Worm (Caenorhabditis elegans) whole organism, L2 larva: Measurements from ENCODE around the gene F35H8.1.

Source experiments
- R02D3.7 ChIP-seq: fragments of 150-350 bp; optimal IDR thresholded peaks from 2 replicates; lab custom pipeline; 2014; ENCODE audit warnings: missing biosample characterization, missing genetic modification characterization
- elt-1 ChIP-seq: fragments of 150-350 bp; optimal IDR thresholded peaks from 2 replicates; lab custom pipeline; 2014; ENCODE audit warnings: missing biosample characterization, missing genetic modification characterization
- lin-13 ChIP-seq: fragments of 150-350 bp; optimal IDR thresholded peaks from 2 replicates; lab custom pipeline; 2014; ENCODE audit warnings: missing biosample characterization, missing genetic modification reagents, missing genetic modification characterization
- lin-39 ChIP-seq: fragments of 150-350 bp; optimal IDR thresholded peaks from 2 replicates; lab custom pipeline; 2014; ENCODE audit warnings: missing biosample characterization, missing genetic modification reagents, missing genetic modification characterization
- unc-39 ChIP-seq: fragments of 150-350 bp; optimal IDR thresholded peaks from 2 replicates; lab custom pipeline; 2014; ENCODE audit warnings: missing biosample characterization, missing genetic modification characterization
- zag-1 ChIP-seq: fragments of 150-350 bp; optimal IDR thresholded peaks from 2 replicates; lab custom pipeline; 2014; ENCODE audit warnings: missing biosample characterization, missing genetic modification characterization

ce11 chrII:9544386-9544785 lies 8.7 kb downstream of the F35H8.1 start, which contains the start of gene sra-7:
- TF ChIP-seq lin-39 (tag; lab: Kevin White, UChicago): no peak
- TF ChIP-seq unc-39 (tag; lab: Kevin White, UChicago): no peak
- TF ChIP-seq zag-1 (tag; lab: Kevin White, UChicago): no peak
- no peak for TF ChIP-seq elt-1 (tag; lab: Kevin White, UChicago)
- no peak for TF ChIP-seq R02D3.7 (tag; lab: Kevin White, UChicago)
- no peak for TF ChIP-seq lin-13 (GFP tag; lab: Kevin White, UChicago)
